Fruit fly (Drosophila melanogaster) whole organism, adult: ENCODE data around the gene CG13983.

Experiments
- CG11617 ChIP-seq: fragments of 200-800 bp; sonication (Bioruptor generic); optimal IDR thresholded peaks from 2 replicates; lab custom pipeline; 2017; ENCODE audit warnings: mild to moderate bottlenecking, missing biosample characterization, missing genetic modification reagents, missing genetic modification characterization
- CG12768 ChIP-seq: fragments of 200-800 bp; sonication (Bioruptor generic); optimal IDR thresholded peaks from 2 replicates; lab custom pipeline; 2017; ENCODE audit warnings: missing biosample characterization, missing genetic modification characterization, mild to moderate bottlenecking, moderate library complexity, missing genetic modification reagents
- CG5204 ChIP-seq: fragments of 200-800 bp; sonication (Bioruptor generic); optimal IDR thresholded peaks from 2 replicates; lab custom pipeline; 2016; ENCODE audit warnings: missing biosample characterization, missing genetic modification characterization
- CG7101 ChIP-seq: fragments of 200-800 bp; sonication (Bioruptor generic); optimal IDR thresholded peaks from 2 replicates; lab custom pipeline; 2018; ENCODE audit warnings: missing biosample characterization, mild to moderate bottlenecking, missing genetic modification characterization, moderate library complexity
- Clk ChIP-seq: fragments of 200-800 bp; sonication (Bioruptor generic); optimal IDR thresholded peaks from 2 replicates; lab custom pipeline; 2017; ENCODE audit warnings: missing biosample characterization, missing genetic modification characterization
- Crg-1 ChIP-seq: fragments of 200-800 bp; sonication (Bioruptor generic); optimal IDR thresholded peaks from 2 replicates; lab custom pipeline; 2016; ENCODE audit warnings: missing biosample characterization, missing genetic modification characterization
- Hr96 ChIP-seq: fragments of 200-800 bp; sonication (Bioruptor generic); optimal IDR thresholded peaks from 2 replicates; lab custom pipeline; 2016; ENCODE audit warnings: missing biosample characterization, missing genetic modification characterization
- bab1 ChIP-seq: fragments of 200-800 bp; sonication (Bioruptor generic); optimal IDR thresholded peaks from 3 replicates; lab custom pipeline; 2019; ENCODE audit warnings: missing biosample characterization, mild to moderate bottlenecking, missing genetic modification characterization, moderate library complexity
- cic ChIP-seq: fragments of 200-800 bp; sonication (Bioruptor generic); optimal IDR thresholded peaks from 2 replicates; lab custom pipeline; 2017; ENCODE audit warnings: missing biosample characterization, mild to moderate bottlenecking, missing genetic modification characterization, moderate library complexity
- kay ChIP-seq: fragments of 200-800 bp; sonication (Bioruptor generic); peaks from one replicate; lab custom pipeline; 2016; ENCODE audit warnings: missing biosample characterization, missing genetic modification characterization, borderline replicate concordance
- ovo ChIP-seq: fragments of 200-800 bp; sonication (Bioruptor generic); optimal IDR thresholded peaks from 2 replicates; lab custom pipeline; 2016; ENCODE audit warnings: missing biosample characterization, missing genetic modification characterization
- tj ChIP-seq: fragments of 200-800 bp; sonication (Bioruptor generic); optimal IDR thresholded peaks from 3 replicates; lab custom pipeline; 2017; ENCODE audit warnings: missing biosample characterization, mild to moderate bottlenecking, missing genetic modification characterization, moderate library complexity
- toe ChIP-seq: fragments of 200-800 bp; sonication (Bioruptor generic); optimal IDR thresholded peaks from 2 replicates; lab custom pipeline; 2016; ENCODE audit warnings: missing biosample characterization, missing genetic modification characterization

DNA sequence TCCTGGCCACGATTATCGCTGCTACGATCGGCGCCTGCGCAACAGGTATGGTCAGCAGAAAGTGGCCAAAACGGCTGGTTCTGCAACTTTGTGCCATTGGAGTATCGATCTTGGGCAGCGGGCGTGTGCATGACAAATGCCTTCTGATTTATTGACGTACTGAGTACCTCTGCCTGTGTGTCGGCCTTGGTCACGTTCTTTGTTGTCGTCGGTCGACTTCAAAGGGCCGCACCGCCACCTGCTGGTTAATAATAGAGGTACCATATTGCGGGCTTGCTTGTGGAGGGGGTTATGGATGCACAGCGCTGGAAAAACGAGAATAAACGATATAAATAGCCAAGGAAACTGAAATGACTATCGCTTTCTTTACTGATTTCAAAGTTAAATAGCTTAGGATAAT is 4.7 kb downstream of the CG13983 start:
- TF ChIP-seq CG11617 (GFP tag; lab: Kevin White, UChicago) (no peak), CG12768 (GFP tag; lab: Kevin White, UChicago) (no peak), Crg-1 (GFP tag; lab: Kevin White, UChicago) (no peak), kay (GFP tag; lab: Kevin White, UChicago) (no peak), tj (GFP tag; lab: Kevin White, UChicago) (no peak), cic (no peak), Clk (GFP tag; lab: Kevin White, UChicago) (no peak), toe (GFP tag; lab: Kevin White, UChicago) (no peak), Hr96 (GFP tag; lab: Kevin White, UChicago) (no peak), CG5204 (GFP tag; lab: Kevin White, UChicago) (no peak), CG7101 (no peak), bab1 (GFP tag; lab: Kevin White, UChicago) (no peak), ovo (GFP tag; lab: Kevin White, UChicago) (no peak)
